Worm (Caenorhabditis elegans) whole organism, L1 larva: ENCODE data around the gene trpl-2.

Experiments
- C16A3.4 ChIP-seq: fragments of 150-350 bp; optimal IDR thresholded peaks from 2 replicates; lab custom pipeline; 2014; ENCODE audit warnings: missing biosample characterization, missing genetic modification characterization
- Y116A8C.19 ChIP-seq: sonication (generic microtip); optimal IDR thresholded peaks from 2 replicates; lab custom pipeline; 2016; ENCODE audit warnings: missing compliant biosample characterization, missing genetic modification characterization, borderline replicate concordance
- aly-2 ChIP-seq: fragments of 150-350 bp; optimal IDR thresholded peaks from 2 replicates; lab custom pipeline; 2014; ENCODE audit warnings: missing biosample characterization, missing genetic modification characterization
- ama-1 ChIP-seq: fragments of 150-350 bp; optimal IDR thresholded peaks from 2 replicates; lab custom pipeline; 2014
- blmp-1 ChIP-seq: fragments of 150-350 bp; optimal IDR thresholded peaks from 2 replicates; lab custom pipeline; 2014; ENCODE audit warnings: missing biosample characterization, missing genetic modification characterization
- ceh-8 ChIP-seq: fragments of 200-800 bp; sonication (Bioruptor generic); optimal IDR thresholded peaks from 2 replicates; lab custom pipeline; 2018; ENCODE audit warnings: mild to moderate bottlenecking, missing genetic modification characterization, moderate library complexity, missing compliant biosample characterization
- ceh-88 ChIP-seq: fragments of 200-800 bp; sonication (Bioruptor generic); IDR thresholded peaks from 2 replicates; pipeline ENCODE4 v1.3.6; 2022; ENCODE audit warnings: missing genetic modification characterization, missing compliant biosample characterization
- efl-1 ChIP-seq, 4 experiments: fragments of 150-350 bp; optimal IDR thresholded peaks in 3 of 4; peaks in 1 of 4; 1 replicate in 1 of 4; 2 replicates in 3 of 4; lab custom pipeline; 2014; ENCODE audit warnings: missing biosample characterization in 2 of 4, missing genetic modification characterization in 2 of 4, missing genetic modification reagents in 2 of 4
- egl-13 ChIP-seq: sonication (generic microtip); optimal IDR thresholded peaks from 2 replicates; lab custom pipeline; 2016; ENCODE audit warnings: missing genotype, missing genetic modification reagents, missing genetic modification characterization, missing compliant biosample characterization
- elt-3 ChIP-seq, 6 experiments: fragments of 150-350 bp in 1 of 6; sonication (generic microtip); optimal IDR thresholded peaks; 2 replicates each; lab custom pipeline; 2017 to 2018; ENCODE audit warnings: missing biosample characterization in 6 of 6, missing genetic modification characterization in 6 of 6, inconsistent platforms in 1 of 6
- ets-5 ChIP-seq: fragments of 200-800 bp; sonication (Bioruptor generic); IDR thresholded peaks from 2 replicates; pipeline ENCODE4 v1.3.6; 2022; ENCODE audit warnings: missing genetic modification characterization, missing compliant biosample characterization
- isw-1 ChIP-seq: fragments of 200-800 bp; sonication (Bioruptor generic); IDR thresholded peaks from 2 replicates; pipeline ENCODE4 v1.3.6; 2022; ENCODE audit warnings: missing genetic modification characterization, missing compliant biosample characterization
- jun-1 ChIP-seq: fragments of 150-350 bp; optimal IDR thresholded peaks from 2 replicates; lab custom pipeline; 2014; ENCODE audit warnings: missing biosample characterization, missing genetic modification reagents, missing genetic modification characterization
- lin-15B ChIP-seq: fragments of 150-350 bp; sonication (generic microtip); optimal IDR thresholded peaks from 3 replicates; lab custom pipeline; 2014; ENCODE audit warnings: missing biosample characterization, missing genetic modification characterization
- lin-35 ChIP-seq, 2 experiments: fragments of 150-350 bp; optimal IDR thresholded peaks; 2 replicates each; lab custom pipeline; 2014; ENCODE audit warnings: missing biosample characterization in 2 of 2, missing genetic modification characterization in 2 of 2, missing genetic modification reagents in 2 of 2
- lsy-2 ChIP-seq, 2 experiments: fragments of 150-350 bp; optimal IDR thresholded peaks; 2 replicates each; lab custom pipeline; 2014; ENCODE audit warnings: missing biosample characterization in 2 of 2, missing genetic modification characterization in 2 of 2
- mdl-1 ChIP-seq, 2 experiments: fragments of 150-350 bp; optimal IDR thresholded peaks; 2 replicates each; lab custom pipeline; 2014 to 2017; ENCODE audit warnings: missing biosample characterization in 2 of 2, missing genetic modification characterization in 2 of 2, inconsistent platforms in 1 of 2
- mef-2 ChIP-seq: fragments of 150-350 bp; optimal IDR thresholded peaks from 2 replicates; lab custom pipeline; 2014; ENCODE audit warnings: missing biosample characterization, missing genetic modification characterization
- mep-1 ChIP-seq: fragments of 150-350 bp; optimal IDR thresholded peaks from 2 replicates; lab custom pipeline; 2014; ENCODE audit warnings: missing biosample characterization, missing genetic modification characterization
- nhr-11 ChIP-seq: fragments of 150-350 bp; optimal IDR thresholded peaks from 2 replicates; lab custom pipeline; 2014; ENCODE audit warnings: missing biosample characterization, missing genetic modification characterization
- nhr-19 ChIP-seq: fragments of 200-800 bp; sonication (Bioruptor generic); conservative IDR thresholded peaks from 2 replicates; pipeline ENCODE4 v1.3.6; 2022; ENCODE audit warnings: missing genetic modification characterization, missing compliant biosample characterization
- nhr-20 ChIP-seq: sonication (generic microtip); optimal IDR thresholded peaks from 2 replicates; lab custom pipeline; 2016; ENCODE audit warnings: mild to moderate bottlenecking, missing genetic modification characterization, missing compliant biosample characterization
- nhr-47 ChIP-seq: sonication (generic microtip); optimal IDR thresholded peaks from 2 replicates; lab custom pipeline; 2016; ENCODE audit warnings: mild to moderate bottlenecking, missing genetic modification characterization, moderate library complexity, missing compliant biosample characterization
- nhr-71 ChIP-seq: sonication (generic microtip); optimal IDR thresholded peaks from 2 replicates; lab custom pipeline; 2016; ENCODE audit warnings: mild to moderate bottlenecking, missing genetic modification characterization, moderate library complexity, missing compliant biosample characterization
- nhr-85 ChIP-seq: sonication (generic microtip); peaks from one replicate; lab custom pipeline; 2016; ENCODE audit warnings: missing genetic modification characterization, inconsistent platforms, missing compliant biosample characterization
- nhr-90 ChIP-seq: sonication (generic microtip); optimal IDR thresholded peaks from 2 replicates; lab custom pipeline; 2016; ENCODE audit warnings: mild to moderate bottlenecking, missing genetic modification characterization, missing compliant biosample characterization; ENCODE audit not compliant: poor library complexity
- rnt-1 ChIP-seq: sonication (generic microtip); optimal IDR thresholded peaks from 2 replicates; lab custom pipeline; 2016; ENCODE audit warnings: mild to moderate bottlenecking, missing genetic modification characterization, moderate library complexity, missing compliant biosample characterization
- snpc-4 ChIP-seq: fragments of 150-350 bp; optimal IDR thresholded peaks from 2 replicates; lab custom pipeline; 2014; ENCODE audit warnings: missing biosample characterization, missing genetic modification characterization
- sox-4 ChIP-seq: sonication (generic microtip); optimal IDR thresholded peaks from 2 replicates; lab custom pipeline; 2016; ENCODE audit warnings: missing genetic modification characterization, missing compliant biosample characterization
- sptf-1 ChIP-seq: fragments of 150-350 bp; optimal IDR thresholded peaks from 2 replicates; lab custom pipeline; 2014; ENCODE audit warnings: missing biosample characterization, missing genetic modification characterization
- swsn-7 ChIP-seq: sonication (generic microtip); optimal IDR thresholded peaks from 2 replicates; lab custom pipeline; 2016; ENCODE audit warnings: missing genetic modification characterization, missing compliant biosample characterization
- tbx-2 ChIP-seq: sonication (generic microtip); optimal IDR thresholded peaks from 2 replicates; lab custom pipeline; 2016; ENCODE audit warnings: missing genetic modification characterization, missing compliant biosample characterization
- unc-130 ChIP-seq: fragments of 150-350 bp; optimal IDR thresholded peaks from 2 replicates; lab custom pipeline; 2017; ENCODE audit warnings: missing biosample characterization, missing genetic modification characterization, inconsistent platforms
- unc-30 ChIP-seq: sonication (generic microtip); optimal IDR thresholded peaks from 2 replicates; lab custom pipeline; 2017; ENCODE audit warnings: missing biosample characterization, missing genetic modification characterization
- unc-62 ChIP-seq: fragments of 150-350 bp; optimal IDR thresholded peaks from 2 replicates; lab custom pipeline; 2014; ENCODE audit warnings: missing biosample characterization, missing genetic modification reagents, missing genetic modification characterization
- unc-98 ChIP-seq: fragments of 200-800 bp; sonication (Bioruptor generic); IDR thresholded peaks from 2 replicates; pipeline ENCODE4 v1.3.6; 2022; ENCODE audit warnings: missing genetic modification characterization, missing compliant biosample characterization
- vab-15 ChIP-seq: sonication (generic microtip); optimal IDR thresholded peaks from 2 replicates; lab custom pipeline; 2017; ENCODE audit warnings: missing genotype, mild to moderate bottlenecking, missing genetic modification characterization, missing compliant biosample characterization
- xbp-1 ChIP-seq: sonication (generic microtip); optimal IDR thresholded peaks from 2 replicates; lab custom pipeline; 2016; ENCODE audit warnings: missing genetic modification characterization, missing compliant biosample characterization

trpl-2 gene

ce11 chrIV:4291174-4291573, 35.3 kb upstream of the trpl-2 start, which contains the start of gene F15E6.4:
Gene F15E6.4, plus strand, starts transcription at chrIV:4291474.
- TF ChIP-seq unc-130 (tag; lab: Kevin White, UChicago) (no peak), unc-98 (GFP tag; lab: Robert Waterston, UW) (no peak), sox-4 (no peak), egl-13 (tag; lab: Kevin White, UChicago) (no peak), isw-1 (GFP tag; lab: Robert Waterston, UW) (no peak), ets-5 (GFP tag; lab: Robert Waterston, UW) (no peak)
- TF ChIP-seq, all 84 proteins: peak for 0

ce11 chrIV:4292569-4292968, 33.9 kb upstream of the trpl-2 start, which contains the start of gene F15E6.10:
Gene F15E6.10, plus strand, starts transcription at chrIV:4292869.
- TF ChIP-seq egl-13 (tag; lab: Kevin White, UChicago) (no peak), mep-1 (no peak), mdl-1 (tag; optimal IDR thresholded peaks at IDR 0.05; lab: Kevin White, UChicago) (no peak), rnt-1 (no peak), swsn-7 (no peak), vab-15 (tag; lab: Kevin White, UChicago) (no peak), unc-62 (GFP tag; lab: Kevin White, UChicago) (no peak), aly-2 (tag; lab: Kevin White, UChicago) (no peak), snpc-4 (tag; lab: Kevin White, UChicago) (no peak)

DNA sequence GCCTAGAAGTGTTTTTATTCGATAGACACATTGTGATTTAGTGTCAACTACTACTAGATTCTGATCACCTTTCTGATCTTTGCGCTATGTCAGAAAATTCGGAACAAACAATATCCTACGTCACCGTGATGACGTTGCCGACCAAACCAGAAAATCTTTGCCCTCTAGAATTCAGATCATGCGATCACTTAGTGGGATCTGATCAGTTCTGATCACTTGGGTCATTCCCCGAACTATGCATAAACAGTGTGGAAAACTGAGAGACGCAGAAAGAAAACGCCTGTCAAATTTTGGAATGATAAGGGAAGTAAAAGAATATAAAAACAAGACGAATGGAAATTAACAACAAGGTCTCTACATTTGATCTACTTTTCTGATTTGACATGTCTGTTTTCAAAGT, 31.9 kb upstream of the trpl-2 start, which contains the start of gene F15E6.3:
TSS of gene F15E6.3 (plus strand) at position 344 of the 400 bp plus-strand sequence.
- peak; percentile 24 for TF ChIP-seq nhr-90 (tag; lab: Kevin White, UChicago)
- peak in 1 of 2 experiments; percentile 60 for TF ChIP-seq lin-35 (GFP tag; optimal IDR thresholded peaks at IDR 0.05; lab: Kevin White, UChicago)
- peak in 1 of 2 experiments; percentile 66 for TF ChIP-seq mdl-1 (tag; optimal IDR thresholded peaks at IDR 0.05; lab: Kevin White, UChicago)
- TF ChIP-seq mep-1: no peak
- TF ChIP-seq jun-1: no peak
- TF ChIP-seq nhr-19 (GFP tag; lab: Robert Waterston, UW): peak; percentile 40
- no peak for TF ChIP-seq unc-98 (GFP tag; lab: Robert Waterston, UW)
- no peak for TF ChIP-seq unc-30 (tag; lab: Kevin White, UChicago)
- peak in 1 of 2 experiments; percentile 42 for TF ChIP-seq lsy-2 (tag; optimal IDR thresholded peaks at IDR 0.05; lab: Kevin White, UChicago)
- TF ChIP-seq ceh-88 (GFP tag; lab: Robert Waterston, UW): no peak
- peak; percentile 39 for TF ChIP-seq unc-130 (tag; lab: Kevin White, UChicago)
- peak; percentile 94 for TF ChIP-seq nhr-85 (tag; lab: Kevin White, UChicago)
- TF ChIP-seq blmp-1 (tag; lab: Kevin White, UChicago): peak; percentile 84
- peak in 4 of 6 experiments; percentile 57 to 97 (median 70) for TF ChIP-seq elt-3 (tag; optimal IDR thresholded peaks at IDR 0.05; lab: Kevin White, UChicago)
- peak; percentile 32 for TF ChIP-seq xbp-1 (tag; lab: Kevin White, UChicago)
- TF ChIP-seq nhr-47 (tag; lab: Kevin White, UChicago): no peak
- peak; percentile 70 for TF ChIP-seq nhr-71 (tag; lab: Kevin White, UChicago)
- TF ChIP-seq C16A3.4: peak; percentile 12
- TF ChIP-seq Y116A8C.19 (tag; lab: Kevin White, UChicago): no peak
- TF ChIP-seq nhr-20 (tag; lab: Kevin White, UChicago): peak; percentile 79
- TF ChIP-seq tbx-2 (tag; lab: Kevin White, UChicago): peak; percentile 46
- TF ChIP-seq mef-2 (tag; lab: Kevin White, UChicago): no peak

ce11 chrIV:4298983-4299382, 27.5 kb upstream of the trpl-2 start, which contains the start of gene F15E6.9:
Gene F15E6.9, minus strand, starts transcription at chrIV:4299083.
- no peak for TF ChIP-seq ama-1 (lab: Kevin White, UChicago)
- no peak for TF ChIP-seq nhr-11 (tag; lab: Kevin White, UChicago)
- no peak for TF ChIP-seq unc-98 (GFP tag; lab: Robert Waterston, UW)
- no peak for TF ChIP-seq sptf-1 (tag; lab: Kevin White, UChicago)

DNA sequence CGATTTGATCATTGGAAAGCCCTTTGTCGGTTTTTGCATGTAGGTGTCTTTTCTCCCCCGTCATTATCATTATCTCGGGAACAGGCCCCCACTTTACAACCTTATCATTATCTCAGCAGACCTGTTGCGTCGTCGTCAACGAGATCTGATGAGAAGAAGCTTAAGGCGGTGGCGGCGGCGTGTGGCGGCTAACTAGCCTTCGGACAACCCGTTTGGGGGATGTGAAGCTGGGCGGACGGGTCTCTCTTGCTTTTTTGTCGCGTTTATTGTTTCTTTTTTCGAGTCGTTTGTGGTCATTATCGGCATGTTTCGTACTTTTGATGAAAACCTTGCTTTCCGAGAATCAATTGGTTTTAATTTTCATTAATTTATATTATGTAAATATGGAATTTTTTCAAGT, 26.5 kb upstream of the trpl-2 start:
- TF ChIP-seq ceh-8 (GFP tag; lab: Kevin White, UChicago): no peak
- no peak for TF ChIP-seq efl-1 (optimal IDR thresholded peaks at IDR 0.05; lab: Kevin White, UChicago)
- TF ChIP-seq efl-1 (GFP tag; optimal IDR thresholded peaks at IDR 0.05 in 1 of 2; lab: Kevin White, UChicago): peak in 1 of 2 experiments; percentile 30
- TF ChIP-seq sox-4: no peak
- no peak for TF ChIP-seq lin-15B (tag; lab: Kevin White, UChicago)
- TF ChIP-seq blmp-1 (tag; lab: Kevin White, UChicago): peak; percentile 40
